Fruit fly (Drosophila melanogaster) whole organism, embryonic: ENCODE results near the gene foi.

Source experiments
- CG10147 ChIP-seq: fragments of 200-800 bp; sonication (Bioruptor generic); optimal IDR thresholded peaks from 2 replicates; lab custom pipeline; 2019; ENCODE audit warnings: missing biosample characterization, mild to moderate bottlenecking, missing genetic modification characterization, moderate library complexity
- CG11247 ChIP-seq: fragments of 200-800 bp; sonication (Bioruptor generic); IDR thresholded peaks from 2 replicates; pipeline ENCODE4 v1.3.6; 2022; ENCODE audit warnings: missing biosample characterization, missing genetic modification characterization
- CG13624 ChIP-seq: fragments of 200-800 bp; sonication (Bioruptor generic); optimal IDR thresholded peaks from 2 replicates; lab custom pipeline; 2016; ENCODE audit warnings: missing biosample characterization, missing genetic modification characterization
- CG1529 ChIP-seq: fragments of 200-800 bp; sonication (Bioruptor generic); optimal IDR thresholded peaks from 3 replicates; lab custom pipeline; 2018; ENCODE audit warnings: missing biosample characterization, missing genetic modification characterization
- CG17361 ChIP-seq: fragments of 200-800 bp; sonication (Bioruptor generic); IDR thresholded peaks from 3 replicates; pipeline ENCODE4 v1.3.6; 2022; ENCODE audit warnings: missing biosample characterization, missing genetic modification characterization
- CG2199 ChIP-seq: fragments of 200-800 bp; sonication (Bioruptor generic); IDR thresholded peaks from 3 replicates; pipeline ENCODE4 v1.3.6; 2022; ENCODE audit warnings: missing biosample characterization, missing genetic modification characterization
- CG3065 ChIP-seq: fragments of 200-800 bp; sonication (Bioruptor generic); optimal IDR thresholded peaks from 2 replicates; lab custom pipeline; 2016; ENCODE audit warnings: missing biosample characterization, missing genetic modification characterization
- CG3281 ChIP-seq: fragments of 200-800 bp; sonication (Bioruptor generic); optimal IDR thresholded peaks from 3 replicates; lab custom pipeline; 2017; ENCODE audit warnings: missing biosample characterization, mild to moderate bottlenecking, missing genetic modification characterization
- CG33557 ChIP-seq: fragments of 200-800 bp; sonication (Bioruptor generic); optimal IDR thresholded peaks from 2 replicates; lab custom pipeline; 2019; ENCODE audit warnings: missing biosample characterization, mild to moderate bottlenecking, missing genetic modification characterization, moderate library complexity
- CG3847 ChIP-seq: fragments of 200-800 bp; sonication (Bioruptor generic); IDR thresholded peaks from 2 replicates; pipeline ENCODE4 v1.3.6; 2022; ENCODE audit warnings: missing biosample characterization, missing genetic modification characterization
- CG6791 ChIP-seq: fragments of 200-800 bp; sonication (Bioruptor generic); IDR thresholded peaks from 3 replicates; pipeline ENCODE4 v1.3.6; 2022; ENCODE audit warnings: missing biosample characterization, missing genetic modification characterization; ENCODE audit not compliant: partially characterized antibody
- CG8944 ChIP-seq: fragments of 200-800 bp; sonication (Bioruptor generic); optimal IDR thresholded peaks from 3 replicates; lab custom pipeline; 2016; ENCODE audit warnings: missing biosample characterization, missing genetic modification characterization
- CG9215 ChIP-seq: fragments of 200-800 bp; sonication (Bioruptor generic); IDR thresholded peaks from 2 replicates; pipeline ENCODE4 v1.3.6; 2022; ENCODE audit warnings: missing biosample characterization, missing genetic modification characterization
- CG9609 ChIP-seq: fragments of 200-800 bp; sonication (Bioruptor generic); optimal IDR thresholded peaks from 3 replicates; lab custom pipeline; 2016; ENCODE audit warnings: missing biosample characterization, missing genetic modification characterization
- CrebB ChIP-seq: fragments of 200-800 bp; sonication (Bioruptor generic); optimal IDR thresholded peaks from 3 replicates; lab custom pipeline; 2018; ENCODE audit warnings: missing biosample characterization, mild to moderate bottlenecking, missing genetic modification characterization
- D19A ChIP-seq: fragments of 200-800 bp; optimal IDR thresholded peaks from 3 replicates; lab custom pipeline; 2019; ENCODE audit warnings: missing biosample characterization, mild to moderate bottlenecking, missing genetic modification characterization, moderate library complexity
- E2f2 ChIP-seq: fragments of 200-800 bp; sonication (Bioruptor generic); IDR thresholded peaks from 2 replicates; pipeline ENCODE4 v1.3.6; 2022; ENCODE audit warnings: missing biosample characterization, missing genetic modification characterization
- Fer1 ChIP-seq: fragments of 200-800 bp; sonication (Bioruptor generic); optimal IDR thresholded peaks from 2 replicates; lab custom pipeline; 2017; ENCODE audit warnings: missing biosample characterization, mild to moderate bottlenecking, missing genetic modification characterization
- GATAe ChIP-seq: fragments of 200-800 bp; sonication (Bioruptor generic); conservative IDR thresholded peaks from 2 replicates; pipeline ENCODE4 v1.3.6; 2022; ENCODE audit warnings: missing biosample characterization, missing genetic modification characterization
- HLH4C ChIP-seq: fragments of 200-800 bp; sonication (Bioruptor generic); IDR thresholded peaks from 3 replicates; pipeline ENCODE4 v1.3.6; 2022; ENCODE audit warnings: missing biosample characterization, missing genetic modification characterization; ENCODE audit not compliant: partially characterized antibody
- Hand ChIP-seq: fragments of 200-800 bp; sonication (Bioruptor generic); optimal IDR thresholded peaks from 2 replicates; lab custom pipeline; 2017; ENCODE audit warnings: mild to moderate bottlenecking, missing biosample characterization, missing genetic modification reagents, missing genetic modification characterization
- Mes4 ChIP-seq: fragments of 200-800 bp; sonication (Bioruptor generic); optimal IDR thresholded peaks from 2 replicates; lab custom pipeline; 2016; ENCODE audit warnings: missing biosample characterization, missing genetic modification characterization
- Nf-YC ChIP-seq: fragments of 200-800 bp; optimal IDR thresholded peaks from 3 replicates; lab custom pipeline; 2019; ENCODE audit warnings: missing biosample characterization, mild to moderate bottlenecking, missing genetic modification characterization, moderate library complexity
- Pdp1 ChIP-seq, 2 experiments: fragments of 200-800 bp; sonication (Bioruptor generic); optimal IDR thresholded peaks; 3 replicates each; lab custom pipeline; 2016; ENCODE audit warnings: missing biosample characterization in 2 of 2, missing genetic modification characterization in 2 of 2, mild to moderate bottlenecking in 1 of 2, moderate library complexity in 1 of 2
- Rx ChIP-seq: fragments of 200-800 bp; sonication (Bioruptor generic); IDR thresholded peaks from 2 replicates; pipeline ENCODE4 v1.3.6; 2022; ENCODE audit warnings: missing biosample characterization, missing genetic modification characterization
- Xrp1 ChIP-seq: fragments of 200-800 bp; sonication (Bioruptor generic); IDR thresholded peaks from 2 replicates; pipeline ENCODE4 v1.3.6; 2022; ENCODE audit warnings: missing biosample characterization, missing genetic modification characterization
- abd-A ChIP-seq: fragments of 200-800 bp; sonication (Bioruptor generic); optimal IDR thresholded peaks from 3 replicates; lab custom pipeline; 2019; ENCODE audit warnings: missing biosample characterization, mild to moderate bottlenecking, missing genetic modification characterization, moderate library complexity
- chinmo ChIP-seq: fragments of 200-800 bp; sonication (Bioruptor generic); IDR thresholded peaks from 4 replicates; pipeline ENCODE4 v1.3.6; 2022; ENCODE audit warnings: missing biosample characterization, missing genetic modification characterization; ENCODE audit not compliant: partially characterized antibody
- ci ChIP-seq: fragments of 200-800 bp; sonication (Bioruptor generic); IDR thresholded peaks from 3 replicates; pipeline ENCODE4 v1.3.6; 2022; ENCODE audit warnings: missing biosample characterization, missing genetic modification characterization
- dmrt11E ChIP-seq: fragments of 200-800 bp; sonication (Bioruptor generic); optimal IDR thresholded peaks from 3 replicates; lab custom pipeline; 2018; ENCODE audit warnings: missing biosample characterization, mild to moderate bottlenecking, missing genetic modification characterization, moderate library complexity
- ems ChIP-seq: fragments of 200-800 bp; sonication (Bioruptor generic); optimal IDR thresholded peaks from 3 replicates; lab custom pipeline; 2016; ENCODE audit warnings: missing biosample characterization, missing genetic modification characterization
- eyg ChIP-seq: fragments of 200-800 bp; sonication (Bioruptor generic); optimal IDR thresholded peaks from 3 replicates; lab custom pipeline; 2016; ENCODE audit warnings: missing biosample characterization, missing genetic modification characterization
- grau ChIP-seq: fragments of 200-800 bp; optimal IDR thresholded peaks from 3 replicates; lab custom pipeline; 2019; ENCODE audit warnings: missing biosample characterization, mild to moderate bottlenecking, missing genetic modification characterization, moderate library complexity
- grn ChIP-seq: fragments of 200-800 bp; sonication (Bioruptor generic); optimal IDR thresholded peaks from 3 replicates; lab custom pipeline; 2017; ENCODE audit warnings: missing biosample characterization, missing genetic modification characterization
- hth ChIP-seq: fragments of >200 bp; optimal IDR thresholded peaks from 2 replicates; lab custom pipeline; 2017; ENCODE audit warnings: inconsistent platforms
- ken ChIP-seq: fragments of 200-800 bp; sonication (Bioruptor generic); IDR thresholded peaks from 3 replicates; pipeline ENCODE4 v1.3.6; 2022; ENCODE audit warnings: missing biosample characterization, missing genetic modification characterization
- lbe ChIP-seq: fragments of 200-800 bp; sonication (Bioruptor generic); optimal IDR thresholded peaks from 2 replicates; lab custom pipeline; 2016; ENCODE audit warnings: missing biosample characterization, mild to moderate bottlenecking, missing genetic modification characterization
- prd ChIP-seq, 3 experiments: fragments of >200 bp in 2 of 3; fragments of 200-800 bp in 1 of 3; sonication (Bioruptor generic) in 1 of 3; optimal IDR thresholded peaks in 2 of 3; IDR thresholded peaks in 1 of 3; 2 replicates in 2 of 3; 3 replicates in 1 of 3; pipeline versions ENCODE4 v1.3.6 to Lab custom; 2017 to 2022; ENCODE audit warnings: missing biosample characterization in 1 of 3, missing genetic modification characterization in 1 of 3
- ranshi ChIP-seq: fragments of 200-800 bp; sonication (Bioruptor generic); IDR thresholded peaks from 2 replicates; pipeline ENCODE4 v1.3.6; 2022; ENCODE audit warnings: missing biosample characterization, missing genetic modification characterization
- repo ChIP-seq: fragments of 200-800 bp; sonication (Bioruptor generic); optimal IDR thresholded peaks from 2 replicates; lab custom pipeline; 2016; ENCODE audit warnings: missing biosample characterization, missing genetic modification characterization
- row ChIP-seq: fragments of 200-800 bp; sonication (Bioruptor generic); IDR thresholded peaks from 3 replicates; pipeline ENCODE4 v1.3.6; 2022; ENCODE audit warnings: missing biosample characterization, missing genetic modification characterization
- sens ChIP-seq: fragments of 200-800 bp; sonication (Bioruptor generic); peaks from one replicate; lab custom pipeline; 2016; ENCODE audit warnings: missing biosample characterization, missing genetic modification characterization
- slou ChIP-seq: fragments of 200-800 bp; sonication (Bioruptor generic); optimal IDR thresholded peaks from 3 replicates; lab custom pipeline; 2016; ENCODE audit warnings: missing biosample characterization, missing genetic modification characterization
- stc ChIP-seq: fragments of 200-800 bp; sonication (Bioruptor generic); IDR thresholded peaks from 2 replicates; pipeline ENCODE4 v1.3.6; 2022; ENCODE audit warnings: missing biosample characterization, missing genetic modification characterization
- vvl ChIP-seq: fragments of 200-800 bp; sonication (Bioruptor generic); IDR thresholded peaks from 2 replicates; pipeline ENCODE4 v1.3.6; 2022; ENCODE audit warnings: missing biosample characterization, missing genetic modification characterization
- zf30C ChIP-seq: fragments of 200-800 bp; sonication (Bioruptor generic); optimal IDR thresholded peaks from 3 replicates; lab custom pipeline; 2018; ENCODE audit warnings: missing biosample characterization, mild to moderate bottlenecking, missing genetic modification characterization
- zfh2 ChIP-seq: fragments of 200-800 bp; sonication (Bioruptor generic); optimal IDR thresholded peaks from 2 replicates; lab custom pipeline; 2016; ENCODE audit warnings: missing biosample characterization, missing genetic modification characterization

The foi gene

dm6 chr3L:8527829-8528228 is 2.8 kb downstream of the foi start (continued):
- TF ChIP-seq Fer1 = no peak
- no peak for TF ChIP-seq GATAe
- no peak for TF ChIP-seq zfh2 (GFP tag; lab: Kevin White, UChicago)
- TF ChIP-seq CG9609 = no peak
- TF ChIP-seq prd (optimal IDR thresholded peaks at IDR 0.05; lab: Kevin White, UChicago) = no peak
- no peak for TF ChIP-seq prd (GFP tag; IDR thresholded peaks at IDR 0.05; lab: Robert Waterston, UW)
- TF ChIP-seq grau (tag; lab: Kevin White, UChicago) = peak; percentile 41
- TF ChIP-seq CG8944 (GFP tag; lab: Kevin White, UChicago) = no peak
- no peak for TF ChIP-seq ci (GFP tag; lab: Robert Waterston, UW)

- TF ChIP-seq Nf-YC (tag; lab: Kevin White, UChicago) (no peak), D19A (tag; lab: Kevin White, UChicago) (no peak), Xrp1 (GFP tag; lab: Robert Waterston, UW) (0 out of 2 replicates have a peak, but pooled peaks have one; percentile 8), CG6791 (GFP tag; lab: Robert Waterston, UW) (no peak), zf30C (GFP tag; lab: Kevin White, UChicago) (no peak), CG3281 (GFP tag; lab: Kevin White, UChicago) (no peak), CG10147 (GFP tag; lab: Kevin White, UChicago) (no peak), repo (GFP tag; lab: Kevin White, UChicago) (no peak), chinmo (GFP tag; lab: Robert Waterston, UW) (peak; percentile 55; the same call in 1 of the 4 replicates), hth (no peak), CG3847 (no peak), eyg (GFP tag; lab: Kevin White, UChicago) (no peak), Rx (GFP tag; lab: Robert Waterston, UW) (no peak), CG33557 (no peak), vvl (GFP tag; lab: Robert Waterston, UW) (peak; percentile 35; the same call in 1 of the 2 replicates), CrebB (tag; lab: Kevin White, UChicago) (no peak), CG11247 (GFP tag; lab: Robert Waterston, UW) (0 out of 2 replicates have a peak, but pooled peaks have one; percentile 6), ranshi (no peak), CG1529 (GFP tag; lab: Kevin White, UChicago) (no peak), Hand (GFP tag; lab: Kevin White, UChicago) (no peak), sens (GFP tag; lab: Kevin White, UChicago) (peak; percentile 74), CG17361 (GFP tag; lab: Robert Waterston, UW) (no peak), HLH4C (GFP tag; lab: Robert Waterston, UW) (no peak), lbe (GFP tag; lab: Kevin White, UChicago) (peak; percentile 3)
These were observed 3.5 kb downstream of the foi start for dm6 chr3L:8528546-8528945.

- no peak for TF ChIP-seq CG3065 (GFP tag; lab: Kevin White, UChicago)
- no peak for TF ChIP-seq abd-A (tag; lab: Kevin White, UChicago)
- no peak for TF ChIP-seq ken
- 0 out of 3 replicates have a peak, but pooled peaks have one; percentile 52 for TF ChIP-seq CG2199 (GFP tag; lab: Robert Waterston, UW)
- no peak for TF ChIP-seq E2f2
- TF ChIP-seq ems = no peak
- TF ChIP-seq dmrt11E (tag; lab: Kevin White, UChicago) = no peak
- TF ChIP-seq stc (GFP tag; lab: Robert Waterston, UW) = no peak
- peak; percentile 16 for TF ChIP-seq grn (GFP tag; lab: Kevin White, UChicago)
- 0 out of 3 replicates have a peak, but pooled peaks have one; percentile 9 for TF ChIP-seq row (GFP tag; lab: Robert Waterston, UW)
- no peak for TF ChIP-seq CG9215
- TF ChIP-seq slou (GFP tag; lab: Kevin White, UChicago) = no peak
- TF ChIP-seq Pdp1 (GFP tag; optimal IDR thresholded peaks at IDR 0.05; lab: Kevin White, UChicago) = peak in 1 of 2 experiments; percentile 79
- TF ChIP-seq CG13624 (GFP tag; lab: Kevin White, UChicago) = no peak
- no peak for TF ChIP-seq Mes4 (GFP tag; lab: Kevin White, UChicago)
These were observed 4.7 kb downstream of the foi start for dm6 chr3L:8529701-8530100.
